Fruit fly (Drosophila melanogaster): ENCODE measurements around the gene CG46466.

DNA sequence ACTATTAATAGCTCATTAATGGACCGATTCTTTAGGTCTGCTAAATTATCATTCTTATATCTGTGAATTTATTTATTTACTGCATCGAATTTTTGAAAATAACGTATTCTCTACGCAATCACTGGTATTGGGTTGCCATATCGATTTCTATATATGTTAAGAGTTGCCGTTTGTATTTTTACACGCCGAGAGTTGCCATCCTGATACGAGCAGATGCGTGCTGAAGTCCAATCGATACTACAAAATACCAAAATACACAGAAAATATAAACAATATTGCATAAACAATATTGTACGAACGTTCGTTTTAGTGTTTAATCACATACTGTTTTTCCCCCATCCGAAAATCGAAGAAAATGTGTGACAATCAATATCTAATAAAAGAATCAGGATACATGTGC is 34.5 kb upstream of the CG46466 start, which contains the start of gene ey:
- peak; percentile 99 for TF ChIP-seq Lhr (GFP tag; optimal IDR thresholded peaks at IDR 0.05)
- TF ChIP-seq mam (GFP tag; optimal IDR thresholded peaks at IDR 0.05): no peak
- TF ChIP-seq emc (GFP tag; optimal IDR thresholded peaks at IDR 0.05): no peak
- TF ChIP-seq sna (GFP tag; IDR thresholded peaks at IDR 0.05; ENCODE audit: partially characterized antibody): peak; percentile 49
- TF ChIP-seq CG7372 (GFP tag; IDR thresholded peaks at IDR 0.05): no peak
- TF ChIP-seq D (optimal IDR thresholded peaks at IDR 0.05): no peak
- no peak for TF ChIP-seq D (GFP tag; optimal IDR thresholded peaks at IDR 0.05)
- no peak for TF ChIP-seq salm (tag; optimal IDR thresholded peaks at IDR 0.05)
- TF ChIP-seq CG4404 (GFP tag; IDR thresholded peaks at IDR 0.05): no peak
- peak; percentile 28 for TF ChIP-seq gem (tag; optimal IDR thresholded peaks at IDR 0.05)
- no peak for TF ChIP-seq CG3407 (GFP tag; optimal IDR thresholded peaks at IDR 0.05)
- no peak for TF ChIP-seq Mes4 (GFP tag; optimal IDR thresholded peaks at IDR 0.05)
- TF ChIP-seq CG8944 (GFP tag; optimal IDR thresholded peaks at IDR 0.05): no peak
- peak; percentile 1 for TF ChIP-seq CG17359 (tag; optimal IDR thresholded peaks at IDR 0.05)

Measured in whole organism, embryonic.